ENCODE assay signal across 5 fruit fly cellular contexts in the genomic region with DNA sequence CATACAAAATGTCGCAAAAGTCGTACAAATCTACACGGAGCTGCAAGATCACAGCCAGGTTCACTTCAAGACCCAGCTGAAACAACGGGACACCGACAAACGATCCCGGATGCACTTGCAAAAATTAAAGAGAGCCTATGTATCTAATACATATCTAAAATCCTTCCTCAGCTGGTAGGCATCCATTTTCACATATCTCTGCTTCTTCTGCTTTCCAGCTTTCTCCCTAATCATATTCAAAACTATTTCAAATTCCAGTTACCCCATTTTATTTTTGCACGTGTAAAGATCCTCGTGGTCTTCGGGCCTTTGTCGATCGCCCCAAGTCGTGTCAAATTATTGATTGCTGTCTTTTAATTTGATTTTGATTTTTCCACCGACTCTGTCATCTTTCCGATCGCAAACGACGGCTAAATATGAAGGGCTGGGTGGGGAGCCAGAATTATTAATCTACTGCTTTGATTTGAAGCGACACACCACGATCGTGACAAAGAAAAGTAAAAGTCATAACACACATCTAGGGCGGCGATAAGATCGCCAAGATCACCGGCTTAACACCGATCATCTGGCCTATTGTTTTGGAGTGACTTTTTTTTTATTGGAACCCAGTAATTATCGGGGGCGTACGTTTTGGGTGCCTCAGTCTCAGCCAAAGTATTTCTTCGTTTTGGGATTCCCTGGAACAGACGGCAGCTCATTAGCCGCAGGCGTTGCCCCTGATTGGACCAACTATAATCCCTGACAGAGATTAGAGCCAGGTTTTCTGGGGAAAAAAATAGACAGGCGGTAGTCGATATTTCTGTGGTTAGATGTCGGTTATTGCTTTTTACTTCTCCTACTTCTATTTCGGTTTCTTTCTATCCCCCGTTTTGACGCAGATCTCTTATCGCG.
TF ChIP-seq lines count a peak whose summit lies in the region.

No protein-coding gene starts in this region.

- no peak for TF ChIP-seq CTCF in whole organism, embryonic (GFP tag; optimal IDR thresholded peaks at IDR 0.05; lab: Kevin White, UChicago)

TF ChIP-seq in whole organism, adult, 20 proteins besides CTCF, POLR2A, EP300 and RAD21:
- TF ChIP-seq toe (GFP tag; optimal IDR thresholded peaks at IDR 0.05; lab: Kevin White, UChicago) (no peak), CG5204 (GFP tag; optimal IDR thresholded peaks at IDR 0.05; lab: Kevin White, UChicago) (peak; percentile 5), CG11617 (GFP tag; optimal IDR thresholded peaks at IDR 0.05; lab: Kevin White, UChicago) (no peak), kay (GFP tag; lab: Kevin White, UChicago; ENCODE audit: borderline replicate concordance) (no peak), CG7045 (GFP tag; optimal IDR thresholded peaks at IDR 0.05; lab: Kevin White, UChicago) (no peak), cnc (optimal IDR thresholded peaks at IDR 0.05; lab: Kevin White, UChicago) (no peak), ovo (GFP tag; optimal IDR thresholded peaks at IDR 0.05; lab: Kevin White, UChicago) (no peak), Hr96 (GFP tag; optimal IDR thresholded peaks at IDR 0.05; lab: Kevin White, UChicago) (no peak)
TF ChIP-seq in whole organism, adult: peak in this region for 1.

TF ChIP-seq in whole organism, embryonic, 481 proteins besides CTCF, POLR2A, EP300 and RAD21 (continues in another document):
- no peak for TF ChIP-seq peb (GFP tag; IDR thresholded peaks at IDR 0.05; lab: Robert Waterston, UW)
- no peak for TF ChIP-seq prd (optimal IDR thresholded peaks at IDR 0.05; lab: Kevin White, UChicago)
- TF ChIP-seq prd (GFP tag; IDR thresholded peaks at IDR 0.05; lab: Robert Waterston, UW), result peak; percentile 12; the same call in 1 of the 3 replicates
- TF ChIP-seq HLHmδ (GFP tag; optimal IDR thresholded peaks at IDR 0.05; lab: Kevin White, UChicago), result no peak
- peak; percentile 26 for TF ChIP-seq oc (tag; optimal IDR thresholded peaks at IDR 0.05; lab: Kevin White, UChicago)
- TF ChIP-seq CG16779 (GFP tag; IDR thresholded peaks at IDR 0.05; lab: Robert Waterston, UW), result no peak
- TF ChIP-seq chinmo (GFP tag; IDR thresholded peaks at IDR 0.05; lab: Robert Waterston, UW; ENCODE audit: partially characterized antibody), result no peak
- no peak for TF ChIP-seq CG17186 (GFP tag; optimal IDR thresholded peaks at IDR 0.05; lab: Kevin White, UChicago)
- TF ChIP-seq grn (GFP tag; optimal IDR thresholded peaks at IDR 0.05; lab: Kevin White, UChicago), result peak; percentile 64
- no peak for TF ChIP-seq CG34376 (GFP tag; optimal IDR thresholded peaks at IDR 0.05; lab: Kevin White, UChicago)
- TF ChIP-seq CG7987 (GFP tag; optimal IDR thresholded peaks at IDR 0.05; lab: Kevin White, UChicago), result no peak
- no peak for TF ChIP-seq Atf-2 (GFP tag; optimal IDR thresholded peaks at IDR 0.05; lab: Kevin White, UChicago)
- TF ChIP-seq CG3281 (GFP tag; optimal IDR thresholded peaks at IDR 0.05; lab: Kevin White, UChicago), result no peak
- peak in 1 of 3 experiments; percentile 81 for TF ChIP-seq Stat92E (GFP tag; optimal IDR thresholded peaks at IDR 0.05; lab: Kevin White, UChicago)
- no peak for TF ChIP-seq fd102C (GFP tag; optimal IDR thresholded peaks at IDR 0.05; lab: Kevin White, UChicago)
- TF ChIP-seq cas (GFP tag; IDR thresholded peaks at IDR 0.05; lab: Robert Waterston, UW), result no peak
- no peak for TF ChIP-seq Mad (GFP tag; optimal IDR thresholded peaks at IDR 0.05; lab: Kevin White, UChicago)
- no peak for TF ChIP-seq Dek (tag; optimal IDR thresholded peaks at IDR 0.05; lab: Kevin White, UChicago)

TF ChIP-seq in whole organism, prepupa, 60 proteins besides CTCF, POLR2A, EP300 and RAD21 (continues in another document):
- TF ChIP-seq Sox15 (GFP tag; optimal IDR thresholded peaks at IDR 0.05; lab: Kevin White, UChicago) (no peak), CG11294 (GFP tag; IDR thresholded peaks at IDR 0.05; lab: Robert Waterston, UW) (no peak), achi (GFP tag; optimal IDR thresholded peaks at IDR 0.05; lab: Kevin White, UChicago) (peak; percentile 2), Eip78C (GFP tag; lab: Kevin White, UChicago) (peak; percentile 70), CG6163 (GFP tag; IDR thresholded peaks at IDR 0.05; lab: Robert Waterston, UW) (peak; percentile 65), Hr38 (GFP tag; optimal IDR thresholded peaks at IDR 0.05; lab: Kevin White, UChicago) (no peak), pdm3 (GFP tag; optimal IDR thresholded peaks at IDR 0.05; lab: Kevin White, UChicago) (peak; percentile 27), CG3919 (GFP tag; optimal IDR thresholded peaks at IDR 0.05; lab: Kevin White, UChicago) (peak; percentile 47), Ets21C (GFP tag; optimal IDR thresholded peaks at IDR 0.05; lab: Kevin White, UChicago) (no peak), CG8119 (GFP tag; IDR thresholded peaks at IDR 0.05; lab: Robert Waterston, UW) (0 out of 3 replicates have a peak, but pooled peaks have one; percentile 28), CG9139 (GFP tag; optimal IDR thresholded peaks at IDR 0.05; lab: Kevin White, UChicago) (no peak), Met (GFP tag; optimal IDR thresholded peaks at IDR 0.05; lab: Kevin White, UChicago) (peak; percentile 58), CG4318 (GFP tag; optimal IDR thresholded peaks at IDR 0.05; lab: Kevin White, UChicago) (no peak), Hr39 (GFP tag; optimal IDR thresholded peaks at IDR 0.05; lab: Kevin White, UChicago) (peak; percentile 59), acj6 (GFP tag; optimal IDR thresholded peaks at IDR 0.05; lab: Kevin White, UChicago) (peak; percentile 44), OdsH (GFP tag; optimal IDR thresholded peaks at IDR 0.05; lab: Kevin White, UChicago) (peak; percentile 28), Lpt (GFP tag; optimal IDR thresholded peaks at IDR 0.05; lab: Kevin White, UChicago) (no peak), ss (GFP tag; optimal IDR thresholded peaks at IDR 0.05; lab: Kevin White, UChicago) (no peak), CG6276 (GFP tag; optimal IDR thresholded peaks at IDR 0.05; lab: Kevin White, UChicago) (no peak)

TF ChIP-seq in whole organism, pupa, 21 proteins besides CTCF, POLR2A, EP300 and RAD21:
- TF ChIP-seq rn (GFP tag; IDR thresholded peaks at IDR 0.05; lab: Robert Waterston, UW) (0 out of 2 replicates have a peak, but pooled peaks have one; percentile 23), CG34367 (tag; optimal IDR thresholded peaks at IDR 0.05; lab: Kevin White, UChicago) (peak; percentile 24), Pif1A (GFP tag; optimal IDR thresholded peaks at IDR 0.05; lab: Kevin White, UChicago) (peak; percentile 41), EcR (GFP tag; optimal IDR thresholded peaks at IDR 0.05; lab: Kevin White, UChicago) (no peak), gl (tag; optimal IDR thresholded peaks at IDR 0.05; lab: Kevin White, UChicago) (no peak), CG4496 (GFP tag; IDR thresholded peaks at IDR 0.05; lab: Robert Waterston, UW) (no peak), CG9948 (tag; optimal IDR thresholded peaks at IDR 0.05; lab: Kevin White, UChicago) (peak; percentile 48), Pif1B (GFP tag; optimal IDR thresholded peaks at IDR 0.05; lab: Kevin White, UChicago) (no peak), fd96Ca (GFP tag; IDR thresholded peaks at IDR 0.05; lab: Robert Waterston, UW) (no peak), CG14655 (GFP tag; optimal IDR thresholded peaks at IDR 0.05; lab: Kevin White, UChicago) (peak; percentile 49), CG8159 (tag; optimal IDR thresholded peaks at IDR 0.05; lab: Kevin White, UChicago) (peak; percentile 61), CG15710 (tag; optimal IDR thresholded peaks at IDR 0.05; lab: Kevin White, UChicago) (peak; percentile 45), Snoo (tag; optimal IDR thresholded peaks at IDR 0.05; lab: Kevin White, UChicago) (peak; percentile 8), CG17806 (tag; optimal IDR thresholded peaks at IDR 0.05; lab: Kevin White, UChicago) (peak; percentile 52), CG12605 (GFP tag; IDR thresholded peaks at IDR 0.05; lab: Robert Waterston, UW) (no peak), CG10348 (GFP tag; IDR thresholded peaks at IDR 0.05; lab: Robert Waterston, UW) (no peak), CG32121 (GFP tag; IDR thresholded peaks at IDR 0.05; lab: Robert Waterston, UW) (no peak), CG8301 (tag; optimal IDR thresholded peaks at IDR 0.05; lab: Kevin White, UChicago) (peak; percentile 16), Ets98B (GFP tag; IDR thresholded peaks at IDR 0.05; lab: Robert Waterston, UW) (no peak)

TF ChIP-seq in whole organism, wandering third instar larva, 38 proteins besides CTCF, POLR2A, EP300 and RAD21 (continues in another document):
- TF ChIP-seq dmrt93B (GFP tag; optimal IDR thresholded peaks at IDR 0.05; lab: Kevin White, UChicago) (no peak), fru (GFP tag; optimal IDR thresholded peaks at IDR 0.05; lab: Kevin White, UChicago) (peak; percentile 26), Mio (GFP tag; optimal IDR thresholded peaks at IDR 0.05; lab: Kevin White, UChicago) (no peak), Sp1 (GFP tag; optimal IDR thresholded peaks at IDR 0.05; lab: Kevin White, UChicago) (no peak), tai (GFP tag; optimal IDR thresholded peaks at IDR 0.05; lab: Kevin White, UChicago) (no peak), Hr83 (GFP tag; optimal IDR thresholded peaks at IDR 0.05; lab: Kevin White, UChicago; ENCODE audit: poor library complexity, severe bottlenecking) (no peak), N (GFP tag; optimal IDR thresholded peaks at IDR 0.05; lab: Kevin White, UChicago) (no peak), foxo (GFP tag; optimal IDR thresholded peaks at IDR 0.05; lab: Kevin White, UChicago) (peak in 1 of 2 experiments; percentile 25), Abd-B (GFP tag; optimal IDR thresholded peaks at IDR 0.05; lab: Kevin White, UChicago) (no peak), HLH106 (tag; optimal IDR thresholded peaks at IDR 0.05; lab: Kevin White, UChicago) (peak; percentile 14), sage (GFP tag; optimal IDR thresholded peaks at IDR 0.05; lab: Kevin White, UChicago) (no peak), CG9705 (GFP tag; optimal IDR thresholded peaks at IDR 0.05; lab: Kevin White, UChicago) (no peak), Myc (optimal IDR thresholded peaks at IDR 0.05; lab: Kevin White, UChicago) (no peak), ey (GFP tag; optimal IDR thresholded peaks at IDR 0.05; lab: Kevin White, UChicago) (peak; percentile 28), Vsx2 (GFP tag; optimal IDR thresholded peaks at IDR 0.05; lab: Kevin White, UChicago; ENCODE audit: partially characterized antibody) (no peak), CG32264 (GFP tag; optimal IDR thresholded peaks at IDR 0.05; lab: Kevin White, UChicago) (no peak), Hr78 (GFP tag; optimal IDR thresholded peaks at IDR 0.05; lab: Kevin White, UChicago) (no peak), OdsH (GFP tag; optimal IDR thresholded peaks at IDR 0.05; lab: Kevin White, UChicago) (no peak), woc (GFP tag; optimal IDR thresholded peaks at IDR 0.05; lab: Kevin White, UChicago) (no peak), Dfd (GFP tag; optimal IDR thresholded peaks at IDR 0.05; lab: Kevin White, UChicago) (no peak), Rel (GFP tag; optimal IDR thresholded peaks at IDR 0.05; lab: Kevin White, UChicago) (no peak), Rel (tag; optimal IDR thresholded peaks at IDR 0.05; lab: Kevin White, UChicago) (no peak), brk (GFP tag; optimal IDR thresholded peaks at IDR 0.05; lab: Kevin White, UChicago) (no peak), dsf (GFP tag; optimal IDR thresholded peaks at IDR 0.05; lab: Kevin White, UChicago; ENCODE audit: borderline replicate concordance) (no peak), usp (GFP tag; optimal IDR thresholded peaks at IDR 0.05; lab: Kevin White, UChicago) (no peak)
